Worm (Caenorhabditis elegans) whole organism, midembryonic: Measurements from ENCODE around the gene sbp-1.
A peak's percentile ranks its signal among the peaks of the same experiment; 100 is the strongest.

Source experiments
- T22C8.4 ChIP-seq: fragments of 200-800 bp; sonication (Bioruptor generic); IDR thresholded peaks from 2 replicates; pipeline ENCODE4 v1.3.6; 2022; ENCODE audit warnings: missing genetic modification characterization, missing compliant biosample characterization
- cog-1 ChIP-seq: sonication (generic microtip); optimal IDR thresholded peaks from 2 replicates; lab custom pipeline; 2016; ENCODE audit warnings: missing genetic modification characterization, missing compliant biosample characterization
- flt-1 ChIP-seq: fragments of 200-800 bp; sonication (Bioruptor generic); IDR thresholded peaks from 2 replicates; pipeline ENCODE4 v1.3.6; 2022; ENCODE audit warnings: missing genetic modification characterization, missing compliant biosample characterization
- klf-2 ChIP-seq: fragments of 200-800 bp; sonication (Bioruptor generic); conservative IDR thresholded peaks from 2 replicates; pipeline ENCODE4 v1.3.6; 2022; ENCODE audit warnings: missing genetic modification reagents, missing genetic modification characterization, missing compliant biosample characterization
- med-1 ChIP-seq: sonication (generic microtip); optimal IDR thresholded peaks from 2 replicates; lab custom pipeline; 2017; ENCODE audit warnings: missing genetic modification characterization, mild to moderate bottlenecking, missing compliant biosample characterization, antibody characterized with exemption, missing genetic modification reagents; ENCODE audit not compliant: insufficient read depth
- ref-1 ChIP-seq: fragments of 200-800 bp; sonication (Bioruptor generic); conservative IDR thresholded peaks from 2 replicates; pipeline ENCODE4 v1.3.6; 2022; ENCODE audit warnings: missing genetic modification reagents, missing genetic modification characterization, missing compliant biosample characterization
- tab-1 ChIP-seq: fragments of 200-800 bp; sonication (Bioruptor generic); IDR thresholded peaks from 2 replicates; pipeline ENCODE4 v1.3.6; 2022; ENCODE audit warnings: missing genetic modification characterization, missing compliant biosample characterization
- ztf-23 ChIP-seq: fragments of 200-800 bp; sonication (Bioruptor generic); IDR thresholded peaks from 2 replicates; pipeline ENCODE4 v1.3.6; 2022; ENCODE audit warnings: missing genetic modification reagents, missing genetic modification characterization, missing compliant biosample characterization
- ztf-29 ChIP-seq: fragments of 200-800 bp; sonication (Bioruptor generic); IDR thresholded peaks from 2 replicates; pipeline ENCODE4 v1.3.6; 2022; ENCODE audit warnings: missing genetic modification reagents, missing genetic modification characterization, missing compliant biosample characterization

sbp-1 gene

ce11 chrIII:11446826-11447225 is 4.5 kb upstream of the sbp-1 start:
- no peak for TF ChIP-seq ztf-29 (GFP tag; lab: Robert Waterston, UW)
- TF ChIP-seq cog-1 (tag; lab: Kevin White, UChicago): no peak
- no peak for TF ChIP-seq klf-2 (GFP tag; lab: Robert Waterston, UW)
- no peak for TF ChIP-seq flt-1 (GFP tag; lab: Robert Waterston, UW)
- TF ChIP-seq ref-1 (GFP tag; lab: Robert Waterston, UW): no peak

DNA sequence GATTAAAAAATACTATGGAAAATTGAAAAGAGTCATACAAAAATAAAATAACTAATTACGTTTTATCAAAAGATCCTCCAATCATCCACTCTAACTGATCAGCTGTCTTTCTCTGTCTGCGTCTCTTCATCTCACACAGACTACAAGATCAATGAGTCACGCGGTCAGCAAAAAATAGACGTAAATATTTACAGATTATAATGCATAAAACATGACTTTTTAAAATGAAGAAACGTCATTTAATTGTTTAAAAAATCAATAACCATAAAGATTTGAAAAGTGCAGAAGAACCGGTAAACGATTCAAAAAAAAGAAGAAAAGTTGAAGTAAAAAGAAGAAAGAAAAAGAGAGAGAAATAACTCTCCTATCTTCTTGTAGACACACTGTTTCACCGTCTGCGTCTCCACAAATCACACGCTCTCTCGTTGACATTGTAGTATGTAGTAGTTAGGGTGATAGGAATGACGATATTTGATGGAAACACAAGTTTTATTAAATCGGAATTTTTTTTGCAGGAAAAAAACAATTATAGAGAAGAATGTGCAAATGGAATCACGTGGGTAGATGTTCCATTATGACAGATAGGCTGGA is 2.5 kb upstream of the sbp-1 start:
- no peak for TF ChIP-seq ref-1 (GFP tag; lab: Robert Waterston, UW)
- no peak for TF ChIP-seq ztf-23 (GFP tag; lab: Robert Waterston, UW)
- TF ChIP-seq tab-1 (GFP tag; lab: Robert Waterston, UW): no peak
- no peak for TF ChIP-seq klf-2 (GFP tag; lab: Robert Waterston, UW)
- no peak for TF ChIP-seq ztf-29 (GFP tag; lab: Robert Waterston, UW)
- TF ChIP-seq T22C8.4 (GFP tag; lab: Robert Waterston, UW): no peak
- no peak for TF ChIP-seq cog-1 (tag; lab: Kevin White, UChicago)
- TF ChIP-seq med-1 (GFP tag; lab: Kevin White, UChicago): no peak
- no peak for TF ChIP-seq flt-1 (GFP tag; lab: Robert Waterston, UW)

DNA sequence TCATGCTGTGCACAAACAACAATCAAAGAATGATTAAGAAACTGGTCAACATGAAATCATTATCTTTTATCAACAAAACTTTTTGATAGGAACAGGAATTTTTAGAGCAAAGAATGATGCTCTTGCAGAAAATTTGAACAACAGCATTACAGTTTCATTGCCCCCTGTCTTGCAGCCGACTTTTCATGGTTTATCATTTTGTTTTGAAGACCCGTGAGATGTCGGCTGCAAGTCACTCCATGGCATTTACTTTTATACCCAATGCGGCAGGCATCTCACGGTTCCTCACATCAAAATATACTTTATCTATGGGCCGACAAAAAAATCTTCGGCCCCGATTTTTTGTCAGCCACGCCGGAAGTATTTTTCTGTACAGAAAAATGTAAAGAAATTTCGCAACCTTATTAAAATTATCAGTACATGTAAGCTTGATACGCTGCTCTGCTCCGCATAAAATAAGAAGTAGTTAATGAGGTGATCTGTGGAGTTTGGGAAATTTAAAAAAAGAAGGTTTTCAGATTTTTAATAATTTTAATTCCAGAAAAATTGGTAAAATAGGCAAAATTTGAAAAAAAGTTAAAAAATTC is 1.1 kb upstream of the sbp-1 start:
- TF ChIP-seq klf-2 (GFP tag; lab: Robert Waterston, UW): no peak

DNA sequence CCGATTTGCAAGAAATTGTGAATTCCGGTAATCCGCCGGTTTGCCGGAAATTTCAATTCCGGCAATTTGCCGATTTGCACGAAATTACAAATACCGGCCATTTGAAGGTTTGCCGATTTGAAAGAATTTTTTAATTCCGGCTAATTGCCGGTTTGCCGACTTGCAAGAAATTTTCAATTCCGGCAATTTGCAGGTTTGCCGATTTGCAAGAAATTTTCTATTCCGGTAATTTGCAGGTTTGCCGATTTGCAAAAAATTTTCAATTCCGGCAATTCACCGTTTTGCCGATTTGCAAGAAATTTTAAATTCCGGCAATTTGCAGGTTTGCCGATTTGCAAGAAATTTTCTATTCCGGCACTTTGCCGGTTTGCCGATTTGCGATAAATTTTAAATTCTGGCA is 7.5 kb downstream of the sbp-1 start:
- TF ChIP-seq klf-2 (GFP tag; lab: Robert Waterston, UW) (0 out of 2 replicates have a peak, but pooled peaks have one; percentile 39), ztf-29 (GFP tag; lab: Robert Waterston, UW) (peak; percentile 33; the same call in 1 of the 2 replicates)

DNA sequence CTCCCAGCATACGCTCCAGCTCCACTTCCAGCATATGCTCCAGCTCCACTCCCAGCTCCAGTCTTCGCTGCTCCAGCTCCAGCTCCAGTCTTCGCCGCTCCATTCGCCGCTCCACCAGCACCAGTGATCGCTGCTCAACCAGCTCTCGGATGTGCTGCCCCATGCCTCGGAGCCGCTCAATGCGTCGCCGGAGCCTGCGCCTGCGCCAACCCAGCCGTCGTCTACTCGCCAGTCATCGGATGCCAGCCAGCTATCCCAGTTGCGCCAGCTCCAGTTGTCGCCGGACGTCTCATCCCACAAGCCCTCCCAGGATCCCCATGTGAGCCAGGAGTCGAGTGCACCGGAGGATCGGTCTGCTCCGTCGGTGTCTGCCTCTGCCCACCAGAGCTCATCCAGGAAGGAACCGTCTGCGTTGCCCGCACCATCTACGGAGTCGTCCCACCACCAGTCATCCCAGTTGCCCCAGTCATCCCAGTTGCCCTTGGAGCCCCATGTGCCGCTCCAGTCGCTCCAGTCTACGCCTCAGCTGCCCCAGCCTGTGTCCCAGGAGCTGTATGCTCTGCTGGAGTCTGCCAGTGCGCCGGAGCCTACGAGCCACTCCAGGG is 14.7 kb downstream of the sbp-1 start:
- TF ChIP-seq ztf-29 (GFP tag; lab: Robert Waterston, UW) (no peak), cog-1 (tag; lab: Kevin White, UChicago) (no peak), ztf-23 (GFP tag; lab: Robert Waterston, UW) (no peak), flt-1 (GFP tag; lab: Robert Waterston, UW) (no peak), med-1 (GFP tag; lab: Kevin White, UChicago) (no peak), ref-1 (GFP tag; lab: Robert Waterston, UW) (no peak), tab-1 (GFP tag; lab: Robert Waterston, UW) (no peak; the same call in 1 of the 2 replicates), klf-2 (GFP tag; lab: Robert Waterston, UW) (no peak), T22C8.4 (GFP tag; lab: Robert Waterston, UW) (no peak)

DNA sequence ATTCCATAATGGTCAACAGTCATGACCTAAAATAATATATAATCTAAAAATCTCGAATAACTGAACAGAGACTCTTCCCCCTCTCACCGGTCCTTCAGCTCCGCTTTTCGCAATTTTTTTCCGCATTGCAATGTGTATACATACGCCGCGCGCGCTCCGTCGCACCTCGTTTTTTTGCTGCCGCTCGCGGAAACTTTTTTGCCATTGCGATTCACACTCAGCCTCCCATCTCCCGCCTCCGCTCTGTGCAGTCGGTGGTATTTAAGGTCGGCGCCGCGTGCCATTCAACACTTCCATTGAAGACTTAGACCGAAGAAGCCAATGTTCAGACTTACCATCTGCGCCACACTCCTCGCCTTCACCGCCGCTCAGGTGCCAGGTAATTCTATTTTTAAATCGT is 15.5 kb downstream of the sbp-1 start, which contains the start of gene idpc-1:
Gene idpc-1 (plus strand): TSS at position 301 of the 400 bp plus-strand sequence.
- TF ChIP-seq T22C8.4 (GFP tag; lab: Robert Waterston, UW) (no peak), cog-1 (tag; lab: Kevin White, UChicago) (no peak), med-1 (GFP tag; lab: Kevin White, UChicago) (no peak), tab-1 (GFP tag; lab: Robert Waterston, UW) (no peak), ref-1 (GFP tag; lab: Robert Waterston, UW) (no peak), ztf-23 (GFP tag; lab: Robert Waterston, UW) (no peak)

ce11 chrIII:11424815-11425214 is 17.6 kb downstream of the sbp-1 start:
- TF ChIP-seq klf-2 (GFP tag; lab: Robert Waterston, UW): no peak
- no peak for TF ChIP-seq med-1 (GFP tag; lab: Kevin White, UChicago)

DNA sequence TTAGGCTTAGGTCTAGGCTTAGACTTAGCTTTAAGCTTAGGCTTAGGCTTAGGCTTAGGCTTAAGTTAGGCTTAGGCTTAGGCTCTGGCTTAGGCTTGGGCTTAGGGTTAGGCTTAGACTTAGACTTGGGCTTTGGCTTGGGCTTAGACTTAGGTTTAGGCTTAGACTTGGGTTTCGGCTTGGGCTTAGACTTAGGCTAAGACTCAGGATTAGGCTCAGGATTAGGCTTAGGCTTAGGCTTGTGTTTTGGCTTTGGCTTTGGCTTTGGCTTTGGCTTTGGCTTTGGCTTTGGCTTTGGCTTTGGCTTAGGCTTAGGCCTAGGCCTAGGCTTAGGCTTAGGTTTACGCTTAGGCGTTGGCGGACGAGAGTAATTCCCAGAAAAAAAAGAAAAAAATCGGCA is 22.8 kb downstream of the sbp-1 start:
- TF ChIP-seq flt-1 (GFP tag; lab: Robert Waterston, UW): no peak

ce11 chrIII:11410378-11410777 is 32.0 kb downstream of the sbp-1 start, which contains the start of gene twk-31:
twk-31 (plus strand) TSS chrIII:11410678.
- TF ChIP-seq ztf-23 (GFP tag; lab: Robert Waterston, UW) (no peak), tab-1 (GFP tag; lab: Robert Waterston, UW) (no peak), ztf-29 (GFP tag; lab: Robert Waterston, UW) (no peak), klf-2 (GFP tag; lab: Robert Waterston, UW) (no peak), cog-1 (tag; lab: Kevin White, UChicago) (no peak), T22C8.4 (GFP tag; lab: Robert Waterston, UW) (no peak), ref-1 (GFP tag; lab: Robert Waterston, UW) (no peak), flt-1 (GFP tag; lab: Robert Waterston, UW) (no peak), med-1 (GFP tag; lab: Kevin White, UChicago) (no peak)

- no peak for TF ChIP-seq cog-1 (tag; lab: Kevin White, UChicago)
- TF ChIP-seq tab-1 (GFP tag; lab: Robert Waterston, UW): no peak
- TF ChIP-seq T22C8.4 (GFP tag; lab: Robert Waterston, UW): no peak
- no peak for TF ChIP-seq klf-2 (GFP tag; lab: Robert Waterston, UW)
- no peak for TF ChIP-seq flt-1 (GFP tag; lab: Robert Waterston, UW)
- no peak for TF ChIP-seq ztf-23 (GFP tag; lab: Robert Waterston, UW)
- TF ChIP-seq ref-1 (GFP tag; lab: Robert Waterston, UW): no peak
- TF ChIP-seq med-1 (GFP tag; lab: Kevin White, UChicago): no peak
- TF ChIP-seq ztf-29 (GFP tag; lab: Robert Waterston, UW): no peak
Observed at ce11 chrIII:11405049-11405448, 37.3 kb downstream of the sbp-1 start, which contains the start of gene Y47D3B.4. Y47D3B.4 (plus strand) TSS chrIII:11405349.
